Fruit fly (Drosophila melanogaster) whole organism, embryonic: ENCODE measurements around the gene CG10550.

Experiments used
- Atf6 ChIP-seq: fragments of 200-800 bp; sonication (Bioruptor generic); IDR thresholded peaks from 2 replicates; pipeline ENCODE4 v1.3.6; 2022; ENCODE audit warnings: missing biosample characterization, missing genetic modification characterization
- B-H2 ChIP-seq: fragments of 200-800 bp; sonication (Bioruptor generic); optimal IDR thresholded peaks from 2 replicates; lab custom pipeline; 2018; ENCODE audit warnings: missing biosample characterization, mild to moderate bottlenecking, missing genetic modification characterization
- BtbVII ChIP-seq: fragments of 200-800 bp; sonication (Bioruptor generic); optimal IDR thresholded peaks from 3 replicates; lab custom pipeline; 2017; ENCODE audit warnings: missing biosample characterization, mild to moderate bottlenecking, missing genetic modification characterization
- CG11085 ChIP-seq: fragments of 200-800 bp; sonication (Bioruptor generic); IDR thresholded peaks from 2 replicates; pipeline ENCODE4 v1.3.6; 2022; ENCODE audit warnings: missing biosample characterization, missing genetic modification characterization
- CG12071 ChIP-seq: fragments of 200-800 bp; sonication (Bioruptor generic); optimal IDR thresholded peaks from 3 replicates; lab custom pipeline; 2018; ENCODE audit warnings: missing biosample characterization, mild to moderate bottlenecking, missing genetic modification characterization
- CG12104 ChIP-seq: fragments of 200-800 bp; sonication (Bioruptor generic); optimal IDR thresholded peaks from 3 replicates; lab custom pipeline; 2016; ENCODE audit warnings: missing biosample characterization, missing genetic modification characterization
- CG12299 ChIP-seq: fragments of 200-800 bp; sonication (Bioruptor generic); optimal IDR thresholded peaks from 2 replicates; lab custom pipeline; 2018; ENCODE audit warnings: missing biosample characterization, mild to moderate bottlenecking, missing genetic modification characterization
- CG13296 ChIP-seq: fragments of 200-800 bp; sonication (Bioruptor generic); optimal IDR thresholded peaks from 3 replicates; lab custom pipeline; 2018; ENCODE audit warnings: missing biosample characterization, mild to moderate bottlenecking, missing genetic modification characterization
- CG13424 ChIP-seq: fragments of 200-800 bp; sonication (Bioruptor generic); optimal IDR thresholded peaks from 2 replicates; lab custom pipeline; 2019; ENCODE audit warnings: missing biosample characterization, mild to moderate bottlenecking, missing genetic modification characterization, moderate library complexity
- CG13894 ChIP-seq: fragments of 200-800 bp; sonication (Bioruptor generic); optimal IDR thresholded peaks from 3 replicates; lab custom pipeline; 2018; ENCODE audit warnings: missing biosample characterization, mild to moderate bottlenecking, missing genetic modification characterization, moderate library complexity
- CG14014 ChIP-seq: fragments of 200-800 bp; sonication (Bioruptor generic); IDR thresholded peaks from 2 replicates; pipeline ENCODE4 v1.3.6; 2022; ENCODE audit warnings: missing biosample characterization, missing genetic modification characterization
- CG15269 ChIP-seq: fragments of 200-800 bp; sonication (Bioruptor generic); optimal IDR thresholded peaks from 2 replicates; lab custom pipeline; 2018; ENCODE audit warnings: missing biosample characterization, mild to moderate bottlenecking, missing genetic modification characterization, moderate library complexity
- CG17385 ChIP-seq: fragments of 200-800 bp; sonication (Bioruptor generic); optimal IDR thresholded peaks from 3 replicates; lab custom pipeline; 2018; ENCODE audit warnings: missing biosample characterization, mild to moderate bottlenecking, missing genetic modification characterization
- CG17568 ChIP-seq: fragments of 200-800 bp; sonication (Bioruptor generic); optimal IDR thresholded peaks from 2 replicates; lab custom pipeline; 2018; ENCODE audit warnings: missing biosample characterization, mild to moderate bottlenecking, missing genetic modification characterization, moderate library complexity
- CG18476 ChIP-seq: fragments of 200-800 bp; sonication (Bioruptor generic); optimal IDR thresholded peaks from 2 replicates; lab custom pipeline; 2016; ENCODE audit warnings: missing biosample characterization, mild to moderate bottlenecking, missing genetic modification characterization
- CG18599 ChIP-seq: fragments of 200-800 bp; sonication (Bioruptor generic); optimal IDR thresholded peaks from 3 replicates; lab custom pipeline; 2017; ENCODE audit warnings: missing biosample characterization, missing genetic modification characterization, mild to moderate bottlenecking, moderate library complexity, missing genetic modification reagents
- CG2120 ChIP-seq: fragments of 200-800 bp; sonication (Bioruptor generic); optimal IDR thresholded peaks from 3 replicates; lab custom pipeline; 2016; ENCODE audit warnings: missing biosample characterization, missing genetic modification characterization
- CG2678 ChIP-seq: fragments of 200-800 bp; sonication (Bioruptor generic); optimal IDR thresholded peaks from 3 replicates; lab custom pipeline; 2019; ENCODE audit warnings: missing biosample characterization, mild to moderate bottlenecking, missing genetic modification characterization, moderate library complexity
- CG30431 ChIP-seq: fragments of 200-800 bp; sonication (Bioruptor generic); optimal IDR thresholded peaks from 2 replicates; lab custom pipeline; 2017; ENCODE audit warnings: missing biosample characterization, missing genetic modification characterization
- CG31365 ChIP-seq: fragments of 200-800 bp; sonication (Bioruptor generic); optimal IDR thresholded peaks from 2 replicates; lab custom pipeline; 2018; ENCODE audit warnings: missing biosample characterization, mild to moderate bottlenecking, missing genetic modification characterization
- CG3163 ChIP-seq: fragments of 200-800 bp; sonication (Bioruptor generic); optimal IDR thresholded peaks from 3 replicates; lab custom pipeline; 2016; ENCODE audit warnings: missing biosample characterization, missing genetic modification characterization
- CG4820 ChIP-seq: fragments of 200-800 bp; sonication (Bioruptor generic); optimal IDR thresholded peaks from 3 replicates; lab custom pipeline; 2016; ENCODE audit warnings: missing biosample characterization, missing genetic modification characterization
- CG6765 ChIP-seq: fragments of 200-800 bp; sonication (Bioruptor generic); optimal IDR thresholded peaks from 3 replicates; lab custom pipeline; 2017; ENCODE audit warnings: missing biosample characterization, mild to moderate bottlenecking, missing genetic modification characterization
- CG7372 ChIP-seq: fragments of 200-800 bp; sonication (Bioruptor generic); IDR thresholded peaks from 2 replicates; pipeline ENCODE4 v1.3.6; 2022; ENCODE audit warnings: missing biosample characterization, missing genetic modification characterization
- CG9817 ChIP-seq: fragments of 200-800 bp; sonication (Bioruptor generic); optimal IDR thresholded peaks from 2 replicates; lab custom pipeline; 2018; ENCODE audit warnings: missing biosample characterization, mild to moderate bottlenecking, missing genetic modification characterization, moderate library complexity
- Dbx ChIP-seq: fragments of 200-800 bp; sonication (Bioruptor generic); IDR thresholded peaks from 3 replicates; pipeline ENCODE4 v1.3.6; 2022; ENCODE audit warnings: missing biosample characterization, missing genetic modification characterization
- Dek ChIP-seq: fragments of 200-800 bp; sonication (Bioruptor generic); optimal IDR thresholded peaks from 3 replicates; lab custom pipeline; 2019; ENCODE audit warnings: missing biosample characterization, mild to moderate bottlenecking, missing genetic modification characterization, moderate library complexity
- Fer2 ChIP-seq: fragments of 200-800 bp; sonication (Bioruptor generic); optimal IDR thresholded peaks from 2 replicates; lab custom pipeline; 2018; ENCODE audit warnings: missing biosample characterization, mild to moderate bottlenecking, missing genetic modification characterization, moderate library complexity
- Fer3 ChIP-seq: fragments of 200-800 bp; sonication (Bioruptor generic); optimal IDR thresholded peaks from 2 replicates; lab custom pipeline; 2018; ENCODE audit warnings: missing biosample characterization, mild to moderate bottlenecking, missing genetic modification characterization, moderate library complexity
- Gug ChIP-seq: fragments of 200-800 bp; sonication (Bioruptor generic); IDR thresholded peaks from 4 replicates; pipeline ENCODE4 v1.3.6; 2022; ENCODE audit warnings: missing biosample characterization, missing genetic modification characterization
- HHEX ChIP-seq: fragments of 200-800 bp; sonication (Bioruptor generic); optimal IDR thresholded peaks from 3 replicates; lab custom pipeline; 2017; ENCODE audit warnings: missing biosample characterization, mild to moderate bottlenecking, missing genetic modification characterization, missing genetic modification reagents
- HmgD ChIP-seq: fragments of 200-800 bp; sonication (Bioruptor generic); optimal IDR thresholded peaks from 3 replicates; lab custom pipeline; 2016; ENCODE audit warnings: missing biosample characterization, missing genetic modification characterization
- Hmr ChIP-seq: fragments of 200-800 bp; sonication (Bioruptor generic); optimal IDR thresholded peaks from 3 replicates; lab custom pipeline; 2017; ENCODE audit warnings: mild to moderate bottlenecking, missing biosample characterization, missing genetic modification reagents, missing genetic modification characterization
- MTF-1 ChIP-seq: fragments of 200-800 bp; sonication (Bioruptor generic); optimal IDR thresholded peaks from 2 replicates; lab custom pipeline; 2018; ENCODE audit warnings: missing biosample characterization, mild to moderate bottlenecking, missing genetic modification characterization, borderline replicate concordance
- Med ChIP-seq: fragments of 200-800 bp; sonication (Bioruptor generic); peaks from one replicate; lab custom pipeline; 2016; ENCODE audit warnings: missing biosample characterization, missing genetic modification characterization, mild to moderate bottlenecking, inconsistent platforms, moderate library complexity
- Meics ChIP-seq: fragments of 200-800 bp; sonication (Bioruptor generic); optimal IDR thresholded peaks from 2 replicates; lab custom pipeline; 2017; ENCODE audit warnings: missing biosample characterization, mild to moderate bottlenecking, missing genetic modification characterization
- PHDP ChIP-seq: fragments of 200-800 bp; sonication (Bioruptor generic); optimal IDR thresholded peaks from 3 replicates; lab custom pipeline; 2018; ENCODE audit warnings: missing biosample characterization, mild to moderate bottlenecking, missing genetic modification characterization, moderate library complexity
- Usf ChIP-seq: fragments of 200-800 bp; sonication (Bioruptor generic); optimal IDR thresholded peaks from 2 replicates; lab custom pipeline; 2017; ENCODE audit warnings: missing genotype, missing biosample characterization, missing genetic modification characterization
- caup ChIP-seq: fragments of 200-800 bp; sonication (Bioruptor generic); optimal IDR thresholded peaks from 3 replicates; lab custom pipeline; 2017; ENCODE audit warnings: missing biosample characterization, mild to moderate bottlenecking, missing genetic modification characterization, moderate library complexity; ENCODE audit not compliant: severe bottlenecking
- fd102C ChIP-seq: fragments of 200-800 bp; sonication (Bioruptor generic); optimal IDR thresholded peaks from 2 replicates; lab custom pipeline; 2018; ENCODE audit warnings: missing biosample characterization, mild to moderate bottlenecking, missing genetic modification characterization, moderate library complexity
- fd3F ChIP-seq: fragments of 200-800 bp; sonication (Bioruptor generic); optimal IDR thresholded peaks from 2 replicates; lab custom pipeline; 2018; ENCODE audit warnings: missing biosample characterization, mild to moderate bottlenecking, missing genetic modification characterization, moderate library complexity
- grn ChIP-seq: fragments of 200-800 bp; sonication (Bioruptor generic); optimal IDR thresholded peaks from 3 replicates; lab custom pipeline; 2017; ENCODE audit warnings: missing biosample characterization, missing genetic modification characterization
- gro ChIP-seq: fragments of 200-800 bp; sonication (Bioruptor generic); optimal IDR thresholded peaks from 2 replicates; lab custom pipeline; 2016; ENCODE audit warnings: missing biosample characterization, missing genetic modification characterization
- gsb-n ChIP-seq: fragments of 200-800 bp; sonication (Bioruptor generic); optimal IDR thresholded peaks from 3 replicates; lab custom pipeline; 2018; ENCODE audit warnings: missing biosample characterization, mild to moderate bottlenecking, missing genetic modification characterization
- hth ChIP-seq: fragments of >200 bp; optimal IDR thresholded peaks from 2 replicates; lab custom pipeline; 2017; ENCODE audit warnings: inconsistent platforms
- lab ChIP-seq: fragments of 200-800 bp; sonication (Bioruptor generic); optimal IDR thresholded peaks from 3 replicates; lab custom pipeline; 2017; ENCODE audit warnings: missing biosample characterization, missing genetic modification characterization, mild to moderate bottlenecking, moderate library complexity, missing genetic modification reagents
- odd ChIP-seq: fragments of 200-800 bp; sonication (Bioruptor generic); optimal IDR thresholded peaks from 2 replicates; lab custom pipeline; 2017; ENCODE audit warnings: missing biosample characterization, mild to moderate bottlenecking, missing genetic modification characterization
- sug ChIP-seq: fragments of 200-800 bp; optimal IDR thresholded peaks from 2 replicates; lab custom pipeline; 2019; ENCODE audit warnings: missing biosample characterization, mild to moderate bottlenecking, missing genetic modification characterization, moderate library complexity
- tgo ChIP-seq: fragments of 200-800 bp; sonication (Bioruptor generic); IDR thresholded peaks from 3 replicates; pipeline ENCODE4 v1.3.6; 2022; ENCODE audit warnings: missing biosample characterization, missing genetic modification characterization
- unpg ChIP-seq: fragments of 200-800 bp; sonication (Bioruptor generic); optimal IDR thresholded peaks from 3 replicates; lab custom pipeline; 2018; ENCODE audit warnings: missing biosample characterization, mild to moderate bottlenecking, missing genetic modification characterization, moderate library complexity

CG10550 gene

dm6 chr3R:25275276-25275675 is 32.9 kb downstream of the CG10550 start (continued):
- TF ChIP-seq Atf6 (GFP tag; lab: Robert Waterston, UW) (no peak; the same call in 1 of the 2 replicates), Meics (peak; percentile 60), Fer3 (tag; lab: Kevin White, UChicago) (peak; percentile 54), Dbx (GFP tag; lab: Robert Waterston, UW) (no peak), HHEX (GFP tag; lab: Kevin White, UChicago) (peak; percentile 8), CG17568 (GFP tag; lab: Kevin White, UChicago) (peak; percentile 58), fd3F (peak; percentile 50), PHDP (peak; percentile 71), Fer2 (tag; lab: Kevin White, UChicago) (no peak), CG13296 (GFP tag; lab: Kevin White, UChicago) (peak; percentile 81), BtbVII (peak; percentile 66), CG17385 (GFP tag; lab: Kevin White, UChicago) (peak; percentile 22), B-H2 (GFP tag; lab: Kevin White, UChicago) (peak; percentile 36), lab (peak; percentile 81), CG3163 (GFP tag; lab: Kevin White, UChicago) (no peak), CG18476 (no peak), CG14014 (GFP tag; lab: Robert Waterston, UW) (peak; percentile 37; the same call in 1 of the 2 replicates), CG12104 (GFP tag; lab: Kevin White, UChicago) (peak; percentile 35), CG2120 (GFP tag; lab: Kevin White, UChicago) (peak; percentile 29), fd102C (GFP tag; lab: Kevin White, UChicago) (no peak), MTF-1 (GFP tag; lab: Kevin White, UChicago) (peak; percentile 6), gro (no peak), tgo (no peak), hth (lab: Kevin White, UChicago) (no peak), CG13894 (peak; percentile 57), HmgD (GFP tag; lab: Kevin White, UChicago) (no peak), Dek (tag; lab: Kevin White, UChicago) (peak; percentile 38), CG9817 (tag; lab: Kevin White, UChicago) (peak; percentile 26), CG11085 (GFP tag; lab: Robert Waterston, UW) (no peak), CG13424 (tag; lab: Kevin White, UChicago) (peak; percentile 36), CG30431 (GFP tag; lab: Kevin White, UChicago) (no peak), CG12071 (GFP tag; lab: Kevin White, UChicago) (peak; percentile 44), Usf (GFP tag; lab: Kevin White, UChicago) (no peak), CG6765 (GFP tag; lab: Kevin White, UChicago) (peak; percentile 68), caup (peak; percentile 65), Gug (no peak), sug (tag; lab: Kevin White, UChicago) (peak; percentile 77), CG12299 (tag; lab: Kevin White, UChicago) (peak; percentile 36), Hmr (peak; percentile 75), CG18599 (GFP tag; lab: Kevin White, UChicago) (peak; percentile 68), odd (GFP tag; lab: Kevin White, UChicago) (peak; percentile 61), CG2678 (tag; lab: Kevin White, UChicago) (peak; percentile 65), unpg (GFP tag; lab: Kevin White, UChicago) (peak; percentile 1), CG15269 (tag; lab: Kevin White, UChicago) (peak; percentile 55), grn (GFP tag; lab: Kevin White, UChicago) (peak; percentile 19), CG4820 (GFP tag; lab: Kevin White, UChicago) (no peak), gsb-n (tag; lab: Kevin White, UChicago) (no peak), CG31365 (tag; lab: Kevin White, UChicago) (peak; percentile 10), CG7372 (GFP tag; lab: Robert Waterston, UW) (peak; percentile 59), Med (GFP tag; lab: Kevin White, UChicago) (peak; percentile 67)
